In the genomic region with DNA sequence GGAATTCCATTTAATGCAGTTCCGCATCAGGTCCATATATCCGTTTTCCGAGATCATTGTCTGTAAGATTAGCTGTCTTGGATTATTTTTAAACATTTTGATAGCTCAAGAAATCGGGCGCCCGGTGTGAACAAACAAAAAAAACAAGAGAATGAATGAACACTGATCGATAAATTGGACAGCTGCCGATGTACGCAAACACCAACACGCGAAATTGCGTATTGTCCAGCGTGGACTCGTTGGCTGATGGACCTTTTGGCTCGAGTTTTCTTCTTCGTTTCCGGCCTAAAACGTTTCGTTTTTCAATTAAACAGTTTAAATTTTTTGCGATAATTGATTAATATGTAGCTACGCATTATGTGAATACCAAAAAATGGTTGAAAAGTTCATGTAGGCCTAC, we compare ENCODE assay signal across 5 worm cellular contexts.
TF ChIP-seq lines count a peak whose summit lies in the region.

A gene (minus strand): TSS at position 288 of the 400 bp plus-strand sequence.

TF ChIP-seq in whole organism, L1 larva, 84 proteins besides CTCF, POLR2A, EP300 and RAD21:
- TF ChIP-seq nhr-77 (tag; optimal IDR thresholded peaks at IDR 0.05; lab: Kevin White, UChicago): no peak
- no peak for TF ChIP-seq ets-5 (GFP tag; IDR thresholded peaks at IDR 0.05; lab: Robert Waterston, UW)
- peak; percentile 89 for TF ChIP-seq F16B12.6 (tag; optimal IDR thresholded peaks at IDR 0.05; lab: Kevin White, UChicago)
- TF ChIP-seq ceh-90 (tag; optimal IDR thresholded peaks at IDR 0.05; lab: Kevin White, UChicago): no peak
- no peak for TF ChIP-seq pqm-1 (tag; optimal IDR thresholded peaks at IDR 0.05; lab: Kevin White, UChicago)
- peak; percentile 7 for TF ChIP-seq nhr-47 (tag; optimal IDR thresholded peaks at IDR 0.05; lab: Kevin White, UChicago)
- TF ChIP-seq snu-23 (GFP tag; optimal IDR thresholded peaks at IDR 0.05; lab: Kevin White, UChicago): peak; percentile 35
- TF ChIP-seq efl-1 (optimal IDR thresholded peaks at IDR 0.05; lab: Kevin White, UChicago): peak; percentile 42 to 47
- TF ChIP-seq efl-1 (GFP tag; optimal IDR thresholded peaks at IDR 0.05 in 1 of 2; lab: Kevin White, UChicago): peak; percentile 31 to 93
- TF ChIP-seq rnt-1 (tag; optimal IDR thresholded peaks at IDR 0.05; lab: Kevin White, UChicago): peak; percentile 50
- TF ChIP-seq unc-130 (tag; optimal IDR thresholded peaks at IDR 0.05; lab: Kevin White, UChicago): peak; percentile 11
- TF ChIP-seq nhr-71 (tag; optimal IDR thresholded peaks at IDR 0.05; lab: Kevin White, UChicago): peak; percentile 38
- TF ChIP-seq lsy-2 (tag; optimal IDR thresholded peaks at IDR 0.05; lab: Kevin White, UChicago): peak; percentile 22 to 42
- TF ChIP-seq dpl-1 (GFP tag; optimal IDR thresholded peaks at IDR 0.05; lab: Kevin White, UChicago): peak; percentile 25 to 52 (median 37)
- TF ChIP-seq lin-14 (GFP tag; optimal IDR thresholded peaks at IDR 0.05; lab: Kevin White, UChicago): peak; percentile 43
- TF ChIP-seq lin-35 (GFP tag; optimal IDR thresholded peaks at IDR 0.05; lab: Kevin White, UChicago): peak; percentile 36 to 54

TF ChIP-seq in whole organism, L3 larva, 47 proteins besides CTCF, POLR2A, EP300 and RAD21:
- TF ChIP-seq aly-2 (tag; optimal IDR thresholded peaks at IDR 0.05; lab: Kevin White, UChicago) (no peak), nhr-43 (tag; optimal IDR thresholded peaks at IDR 0.05; lab: Kevin White, UChicago; ENCODE audit: poor library complexity, severe bottlenecking) (no peak), ceh-28 (tag; optimal IDR thresholded peaks at IDR 0.05; lab: Kevin White, UChicago) (peak; percentile 54), ceh-16 (tag; optimal IDR thresholded peaks at IDR 0.05; lab: Kevin White, UChicago) (no peak), nhr-23 (tag; optimal IDR thresholded peaks at IDR 0.05; lab: Kevin White, UChicago) (peak; percentile 10), hmg-11 (tag; optimal IDR thresholded peaks at IDR 0.05; lab: Kevin White, UChicago) (peak; percentile 61), ceh-82 (tag; optimal IDR thresholded peaks at IDR 0.05; lab: Kevin White, UChicago) (no peak), pha-4 (tag; optimal IDR thresholded peaks at IDR 0.05; lab: Kevin White, UChicago) (peak; percentile 13), nfya-1 (tag; optimal IDR thresholded peaks at IDR 0.05; lab: Kevin White, UChicago; ENCODE audit: insufficient read depth) (peak; percentile 52), nhr-11 (tag; optimal IDR thresholded peaks at IDR 0.05; lab: Kevin White, UChicago) (no peak), unc-39 (tag; optimal IDR thresholded peaks at IDR 0.05; lab: Kevin White, UChicago) (no peak), fkh-2 (tag; optimal IDR thresholded peaks at IDR 0.05; lab: Kevin White, UChicago) (no peak)

TF ChIP-seq in whole organism, early embryonic, 17 proteins besides CTCF, POLR2A, EP300 and RAD21:
- TF ChIP-seq tra-4 (tag; optimal IDR thresholded peaks at IDR 0.05; lab: Kevin White, UChicago): no peak
- TF ChIP-seq ceh-13 (GFP tag; optimal IDR thresholded peaks at IDR 0.05; lab: Kevin White, UChicago): no peak
- peak; percentile 23 for TF ChIP-seq F13C5.2 (tag; optimal IDR thresholded peaks at IDR 0.05; lab: Kevin White, UChicago)
- no peak for TF ChIP-seq ama-1 (optimal IDR thresholded peaks at IDR 0.05; lab: Kevin White, UChicago)
- TF ChIP-seq scrt-1 (GFP tag; IDR thresholded peaks at IDR 0.05; lab: Robert Waterston, UW): no peak
- TF ChIP-seq tbx-11 (GFP tag; IDR thresholded peaks at IDR 0.05; lab: Robert Waterston, UW): no peak

TF ChIP-seq in whole organism, midembryonic, 9 proteins besides CTCF, POLR2A, EP300 and RAD21:
- TF ChIP-seq T22C8.4 (GFP tag; IDR thresholded peaks at IDR 0.05; lab: Robert Waterston, UW) (peak; percentile 80), ztf-29 (GFP tag; IDR thresholded peaks at IDR 0.05; lab: Robert Waterston, UW) (no peak)

TF ChIP-seq in whole organism, young adult, 124 proteins besides CTCF, POLR2A, EP300 and RAD21:
- TF ChIP-seq nfyb-1 (GFP tag; IDR thresholded peaks at IDR 0.05; lab: Robert Waterston, UW) (0 out of 2 replicates have a peak, but pooled peaks have one; percentile 27), ztf-25 (GFP tag; IDR thresholded peaks at IDR 0.05; lab: Robert Waterston, UW) (no peak), cebp-2 (GFP tag; IDR thresholded peaks at IDR 0.05; lab: Robert Waterston, UW) (no peak), egl-44 (GFP tag; IDR thresholded peaks at IDR 0.05; lab: Robert Waterston, UW) (no peak), F33H1.4 (GFP tag; IDR thresholded peaks at IDR 0.05; lab: Robert Waterston, UW) (peak; percentile 19; the same call in 1 of the 2 replicates), ztf-26 (tag; optimal IDR thresholded peaks at IDR 0.05; lab: Kevin White, UChicago) (no peak), hmg-1.2 (GFP tag; IDR thresholded peaks at IDR 0.05; lab: Robert Waterston, UW) (peak; percentile 19; the same call in 1 of the 2 replicates), zim-3 (tag; optimal IDR thresholded peaks at IDR 0.05; lab: Kevin White, UChicago) (no peak), rpc-1 (optimal IDR thresholded peaks at IDR 0.05; lab: Kevin White, UChicago) (no peak), rpc-1 (tag; optimal IDR thresholded peaks at IDR 0.05; lab: Kevin White, UChicago) (no peak), Y79H2A.3 (GFP tag; conservative IDR thresholded peaks at IDR 0.05; lab: Robert Waterston, UW) (no peak)
